Worm (Caenorhabditis elegans): ENCODE results near the gene Y71H10B.1.

DNA sequence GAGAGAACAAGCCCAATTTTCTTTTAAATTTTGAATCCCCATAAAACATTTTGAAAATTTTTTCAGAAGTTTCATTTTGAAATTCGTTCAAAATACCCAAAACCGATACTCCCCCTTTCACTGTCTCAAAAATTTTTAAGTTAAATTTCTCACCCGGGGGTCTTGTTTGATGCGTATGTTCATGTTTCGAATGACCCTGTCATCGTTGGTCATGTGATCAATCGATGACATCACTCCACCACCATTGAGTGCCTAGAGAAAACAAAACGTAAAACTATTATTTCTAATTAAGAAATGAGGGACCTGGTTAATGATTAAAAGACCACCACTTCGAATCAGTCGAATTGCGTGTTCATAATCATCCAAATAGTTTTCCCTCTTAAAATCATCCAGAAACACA lies 18.3 kb upstream of the Y71H10B.1 start:
- TF ChIP-seq Y53F4B.3 (GFP tag; IDR thresholded peaks at IDR 0.05) (no peak), snpc-4 (GFP tag; optimal IDR thresholded peaks at IDR 0.05) (no peak), snpc-4 (tag; optimal IDR thresholded peaks at IDR 0.05) (no peak)
